Fruit fly (Drosophila melanogaster): ENCODE data around the gene Sry-beta.

Gene Sry-beta

DNA sequence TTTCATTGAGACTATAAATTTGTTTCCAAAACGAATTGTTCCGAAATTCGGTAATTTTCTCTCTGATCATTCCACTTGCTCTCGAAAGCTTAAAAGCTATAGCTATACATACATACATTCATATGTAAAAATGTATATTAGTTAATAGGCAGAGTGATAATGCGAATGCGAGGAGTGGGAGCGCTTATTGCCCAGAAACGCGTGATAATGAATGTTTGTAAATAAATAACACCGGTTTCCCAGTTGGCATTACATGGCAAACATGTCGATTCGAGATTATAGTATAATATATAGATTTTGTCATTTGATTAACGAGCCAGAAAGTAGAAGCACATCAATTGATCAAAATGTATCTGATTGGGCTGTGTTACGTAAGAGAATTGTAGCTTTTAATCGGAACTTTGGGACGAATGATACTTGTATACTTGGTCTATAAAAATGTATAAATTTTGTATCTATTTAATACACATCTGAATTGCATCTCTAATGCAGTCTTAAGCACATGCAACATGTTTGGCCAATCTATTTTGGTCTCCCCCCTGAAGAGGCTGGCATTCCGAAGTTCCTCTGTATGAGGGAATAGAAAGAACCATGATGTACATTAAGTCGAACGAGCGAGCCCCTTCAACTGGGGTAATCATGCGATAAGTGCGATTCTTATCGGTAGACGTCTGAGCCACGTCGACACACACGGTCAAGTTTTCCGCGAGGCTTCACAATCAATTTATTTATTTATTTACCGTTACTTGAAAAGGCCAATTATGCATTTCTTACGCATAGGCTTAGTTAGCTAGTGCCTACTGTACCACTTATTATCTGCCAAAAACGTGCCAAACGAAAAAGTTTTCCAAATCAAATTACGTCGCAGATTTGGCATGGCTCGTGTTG lies 26.7 kb upstream of the Sry-beta start:
- TF ChIP-seq ttk (GFP tag; IDR thresholded peaks at IDR 0.05) (0 out of 2 replicates have a peak, but pooled peaks have one; percentile 9), dysf (GFP tag; IDR thresholded peaks at IDR 0.05) (peak; percentile 54; the same call in 2 of the 3 replicates), CG14441 (GFP tag; IDR thresholded peaks at IDR 0.05) (0 out of 2 replicates have a peak, but pooled peaks have one; percentile 42), luna (GFP tag; optimal IDR thresholded peaks at IDR 0.05) (no peak), CG14860 (GFP tag; IDR thresholded peaks at IDR 0.05; ENCODE audit: partially characterized antibody) (no peak), CG9215 (GFP tag; IDR thresholded peaks at IDR 0.05) (peak; percentile 27; the same call in 1 of the 2 replicates), CG7839 (tag; optimal IDR thresholded peaks at IDR 0.05) (peak; percentile 6), Dek (tag; optimal IDR thresholded peaks at IDR 0.05) (peak; percentile 20), tll (GFP tag; optimal IDR thresholded peaks at IDR 0.05) (no peak), toy (GFP tag; IDR thresholded peaks at IDR 0.05) (0 out of 2 replicates have a peak, but pooled peaks have one; percentile 11), Ptx1 (GFP tag; IDR thresholded peaks at IDR 0.05) (0 out of 2 replicates have a peak, but pooled peaks have one; percentile 32), HLH54F (GFP tag; optimal IDR thresholded peaks at IDR 0.05) (peak; percentile 6), mam (GFP tag; optimal IDR thresholded peaks at IDR 0.05) (peak; percentile 60), NFAT (GFP tag; IDR thresholded peaks at IDR 0.05) (peak; percentile 49; the same call in 1 of the 2 replicates), gce (GFP tag; IDR thresholded peaks at IDR 0.05) (no peak), Dbx (GFP tag; IDR thresholded peaks at IDR 0.05) (peak; percentile 33; the same call in 1 of the 3 replicates), jumu (GFP tag; optimal IDR thresholded peaks at IDR 0.05) (no peak), CG12659 (GFP tag; optimal IDR thresholded peaks at IDR 0.05) (peak; percentile 11), Atf6 (GFP tag; IDR thresholded peaks at IDR 0.05) (peak; percentile 54), CG9932 (GFP tag; IDR thresholded peaks at IDR 0.05) (peak; percentile 73), CG15514 (GFP tag; optimal IDR thresholded peaks at IDR 0.05) (peak; percentile 38), CG8290 (GFP tag; optimal IDR thresholded peaks at IDR 0.05) (no peak), CG8290 (tag; optimal IDR thresholded peaks at IDR 0.05) (peak in 1 of 2 experiments; percentile 44), Sox102F (GFP tag; optimal IDR thresholded peaks at IDR 0.05) (no peak), CG11695 (GFP tag; IDR thresholded peaks at IDR 0.05) (0 out of 3 replicates have a peak, but pooled peaks have one; percentile 35), Xbp1 (GFP tag; optimal IDR thresholded peaks at IDR 0.05) (peak; percentile 18), aop (GFP tag; IDR thresholded peaks at IDR 0.05) (no peak), CG3163 (GFP tag; optimal IDR thresholded peaks at IDR 0.05) (no peak), kay (GFP tag; optimal IDR thresholded peaks at IDR 0.05) (no peak), bowl (GFP tag; IDR thresholded peaks at IDR 0.05) (no peak), slbo (GFP tag; IDR thresholded peaks at IDR 0.05) (peak; percentile 48; the same call in 1 of the 2 replicates), al (GFP tag; IDR thresholded peaks at IDR 0.05) (peak; percentile 36; the same call in 1 of the 2 replicates), rib (GFP tag; IDR thresholded peaks at IDR 0.05) (peak; percentile 68; the same call in 1 of the 2 replicates), Dad (GFP tag; optimal IDR thresholded peaks at IDR 0.05) (no peak), sens (GFP tag) (peak; percentile 59), grau (tag; optimal IDR thresholded peaks at IDR 0.05) (peak; percentile 80), prd (optimal IDR thresholded peaks at IDR 0.05) (no peak), prd (GFP tag; IDR thresholded peaks at IDR 0.05) (peak; percentile 35; the same call in 1 of the 3 replicates), CG10274 (GFP tag; optimal IDR thresholded peaks at IDR 0.05) (peak; percentile 85), ranshi (GFP tag; IDR thresholded peaks at IDR 0.05) (peak; percentile 23; the same call in 1 of the 2 replicates), stc (GFP tag; IDR thresholded peaks at IDR 0.05) (0 out of 2 replicates have a peak, but pooled peaks have one; percentile 25), pan (optimal IDR thresholded peaks at IDR 0.05) (no peak), pan (GFP tag; optimal IDR thresholded peaks at IDR 0.05 in 1 of 2, IDR thresholded peaks at IDR 0.05 in 1 of 2) (peak in 1 of 2 experiments; percentile 45), Gsc (GFP tag; IDR thresholded peaks at IDR 0.05) (no peak), CG11085 (GFP tag; IDR thresholded peaks at IDR 0.05) (0 out of 2 replicates have a peak, but pooled peaks have one; percentile 39), Med (GFP tag) (peak; percentile 91), Drgx (GFP tag; IDR thresholded peaks at IDR 0.05) (peak; percentile 59), Xrp1 (GFP tag; IDR thresholded peaks at IDR 0.05) (0 out of 2 replicates have a peak, but pooled peaks have one; percentile 5), GATAe (GFP tag; conservative IDR thresholded peaks at IDR 0.05) (peak; percentile 38; the same call in 1 of the 2 replicates), CG31224 (GFP tag; IDR thresholded peaks at IDR 0.05) (peak; percentile 43)

All from whole organism, embryonic.